Worm (Caenorhabditis elegans) whole organism, L4/young adult: ENCODE results near the gene ZC412.3.
A peak's percentile ranks its signal among the peaks of the same experiment; 100 is the strongest.
"Not testable (repeated sequence)": the region's sequence is repeated elsewhere in the genome, so short reads cannot be mapped to it uniquely, and the experiment has no call there.

Experiments
- W03F9.2 ChIP-seq: fragments of 150-350 bp; optimal IDR thresholded peaks from 2 replicates; lab custom pipeline; 2014; ENCODE audit warnings: missing biosample characterization, missing genetic modification characterization
- dao-5 ChIP-seq: sonication (generic microtip); optimal IDR thresholded peaks from 2 replicates; lab custom pipeline; 2016; ENCODE audit warnings: missing genotype, missing genetic modification characterization, moderate library complexity, missing compliant biosample characterization
- him-1 ChIP-seq: sonication (generic microtip); optimal IDR thresholded peaks from 2 replicates; lab custom pipeline; 2016; ENCODE audit warnings: missing genotype, missing genetic modification reagents, missing genetic modification characterization, missing compliant biosample characterization

ZC412.3 gene

DNA sequence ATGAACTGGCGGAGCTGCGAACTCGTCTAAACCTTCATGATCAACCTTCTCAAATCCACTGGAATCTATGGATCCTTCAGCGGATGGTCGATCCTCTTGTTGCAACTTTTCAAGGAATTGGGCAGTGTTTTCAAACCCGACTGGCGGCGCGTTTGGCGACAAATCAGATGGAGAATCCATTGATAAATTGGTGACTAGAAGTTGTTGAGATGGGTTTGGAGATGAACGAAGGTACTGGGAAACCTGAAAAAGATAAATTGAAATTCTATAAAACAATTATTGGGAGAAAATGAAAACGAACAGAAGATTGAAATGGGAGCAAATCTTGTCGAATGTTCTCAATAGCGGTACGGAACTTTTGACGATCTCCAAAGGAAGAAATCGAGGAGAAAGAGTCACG lies 33.2 kb downstream of the ZC412.3 start:
- TF ChIP-seq W03F9.2 (no peak), dao-5 (tag; lab: Kevin White, UChicago) (no peak), him-1 (tag; lab: Kevin White, UChicago) (no peak)

- no peak for TF ChIP-seq dao-5 (tag; lab: Kevin White, UChicago)
- no peak for TF ChIP-seq W03F9.2
- TF ChIP-seq him-1 (tag; lab: Kevin White, UChicago): no peak
Measured at ce11 chrV:14835075-14835991, 36.0 kb downstream of the ZC412.3 start.

- no peak for TF ChIP-seq W03F9.2
- TF ChIP-seq him-1 (tag; lab: Kevin White, UChicago): peak; percentile 4
Measured at ce11 chrV:14833219-14833618, 38.1 kb downstream of the ZC412.3 start.

DNA sequence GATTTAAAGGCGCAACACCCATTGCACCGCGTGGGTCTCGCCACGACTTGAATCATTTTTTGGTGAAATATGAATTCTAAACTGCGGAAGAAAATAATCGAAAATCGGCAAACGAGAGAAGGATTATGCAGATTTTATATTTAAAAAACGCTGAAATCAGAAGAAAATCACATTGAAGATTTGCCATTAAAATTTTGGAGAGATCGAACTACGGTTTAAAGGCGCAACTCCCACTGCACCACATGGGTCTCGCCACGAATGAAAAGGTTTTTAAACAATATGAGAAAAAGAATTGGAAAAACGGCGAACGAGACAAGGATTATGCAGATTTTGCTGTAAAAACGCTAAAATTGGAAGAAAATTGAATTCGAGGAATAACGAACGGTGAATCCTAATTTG lies 38.6 kb downstream of the ZC412.3 start:
- no peak for TF ChIP-seq dao-5 (tag; lab: Kevin White, UChicago)
- no peak for TF ChIP-seq W03F9.2
- no peak for TF ChIP-seq him-1 (tag; lab: Kevin White, UChicago)

DNA sequence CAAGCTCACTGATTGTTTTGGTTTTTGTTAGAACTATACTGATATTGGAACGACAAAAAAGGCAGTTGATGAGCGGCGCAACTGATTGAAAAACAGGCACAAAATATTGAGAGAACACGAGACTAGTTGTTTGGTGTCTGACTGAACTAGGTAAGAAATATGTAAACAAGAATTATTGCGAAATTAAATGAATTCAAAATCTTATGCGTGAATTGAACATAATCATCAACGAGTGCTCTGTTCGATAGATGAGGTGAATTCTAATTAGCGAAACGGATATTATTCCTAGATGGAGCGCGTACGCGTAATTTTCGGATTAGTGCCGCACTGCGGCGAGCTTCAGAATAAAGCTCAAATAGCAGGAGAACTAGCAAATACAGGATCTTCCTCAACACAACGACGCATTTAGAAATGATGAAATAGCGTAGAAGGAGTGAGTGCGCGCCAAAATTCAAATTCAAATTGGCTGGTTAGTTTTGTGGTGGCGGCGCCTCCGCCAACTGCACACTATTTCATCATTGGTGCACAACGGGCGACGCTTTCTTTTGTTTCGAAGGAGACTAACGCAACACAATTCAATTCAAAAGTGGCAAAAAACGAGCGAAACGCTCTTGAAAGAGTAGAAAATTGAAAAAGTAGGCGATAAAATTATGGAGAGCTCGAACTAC lies 39.1 kb downstream of the ZC412.3 start:
- TF ChIP-seq him-1 (tag; lab: Kevin White, UChicago) (no peak), dao-5 (tag; lab: Kevin White, UChicago) (no peak), W03F9.2 (no peak)

DNA sequence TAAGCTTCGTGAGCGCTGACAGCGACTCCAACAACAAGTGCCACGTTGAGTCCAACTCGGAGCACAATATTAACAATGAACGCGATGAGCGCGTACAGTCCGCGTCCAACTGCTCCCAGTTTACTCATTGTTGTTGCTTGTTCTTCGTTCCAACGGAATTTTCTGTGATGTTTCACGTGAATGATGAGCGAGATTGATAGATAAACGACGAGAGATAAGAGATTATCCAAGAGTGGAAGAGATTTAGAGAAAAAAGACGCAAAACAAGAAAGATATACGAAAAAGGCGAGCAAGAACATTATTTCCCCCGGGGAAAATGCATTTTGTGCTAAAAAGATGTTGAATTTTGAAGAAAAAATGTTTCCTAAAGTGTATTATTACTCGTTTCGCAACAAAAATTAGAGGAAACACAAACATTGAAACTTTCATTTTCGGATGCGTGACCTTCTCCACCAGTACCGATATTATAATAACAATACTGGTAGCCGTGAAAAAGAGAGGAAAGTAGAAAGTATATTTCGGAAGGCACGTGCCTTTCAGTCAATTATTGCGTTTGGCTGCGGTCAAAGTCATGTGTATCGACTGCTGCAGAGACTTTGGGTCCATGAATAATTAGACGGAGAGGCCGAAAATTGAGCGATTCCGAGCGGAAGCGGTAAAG lies 39.8 kb downstream of the ZC412.3 start:
- TF ChIP-seq dao-5 (tag; lab: Kevin White, UChicago): no peak
- no peak for TF ChIP-seq W03F9.2
- TF ChIP-seq him-1 (tag; lab: Kevin White, UChicago): no peak

DNA sequence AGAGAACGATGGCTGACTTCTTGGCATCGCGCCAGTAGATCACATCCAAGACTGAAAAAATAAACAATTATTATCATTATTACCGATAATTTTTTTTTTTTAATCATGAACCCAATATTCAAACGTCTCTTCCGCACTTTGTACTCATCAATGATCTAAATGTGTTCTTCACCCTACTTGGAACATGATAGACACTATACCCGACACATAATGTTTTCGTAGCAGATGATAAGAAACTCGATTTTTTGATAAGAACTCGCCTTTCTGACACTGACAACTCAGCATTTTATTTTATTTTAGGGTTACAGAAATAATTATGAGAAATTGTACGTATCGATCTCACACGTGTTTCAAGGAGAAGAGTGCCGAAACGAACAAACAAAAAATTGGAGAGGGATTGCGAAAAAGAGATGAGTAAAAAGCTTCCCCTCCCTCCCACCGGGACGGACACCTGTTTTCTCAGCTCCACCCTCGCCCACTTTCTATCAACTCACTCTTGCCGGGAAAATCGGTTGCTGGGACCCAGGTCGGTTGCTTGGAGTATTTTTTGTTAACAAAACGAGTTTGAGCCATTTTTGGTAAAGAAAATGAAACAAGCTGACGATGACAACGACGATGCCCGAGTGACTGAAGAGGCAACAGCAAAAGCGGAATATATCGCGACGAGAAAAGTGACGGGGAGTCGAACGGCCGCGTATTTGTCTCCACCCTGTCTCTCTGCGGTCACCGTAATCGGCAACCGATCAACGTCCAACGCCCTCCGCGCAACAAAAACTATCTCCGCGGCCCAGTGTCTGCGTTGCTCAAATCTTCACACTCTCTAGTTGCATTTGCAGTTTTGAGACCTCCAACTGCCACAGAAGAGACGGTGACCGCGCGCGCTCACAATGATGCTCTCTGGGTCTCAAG lies 40.8 kb downstream of the ZC412.3 start:
- TF ChIP-seq him-1 (tag; lab: Kevin White, UChicago) (no peak), dao-5 (tag; lab: Kevin White, UChicago) (no peak), W03F9.2 (no peak)

DNA sequence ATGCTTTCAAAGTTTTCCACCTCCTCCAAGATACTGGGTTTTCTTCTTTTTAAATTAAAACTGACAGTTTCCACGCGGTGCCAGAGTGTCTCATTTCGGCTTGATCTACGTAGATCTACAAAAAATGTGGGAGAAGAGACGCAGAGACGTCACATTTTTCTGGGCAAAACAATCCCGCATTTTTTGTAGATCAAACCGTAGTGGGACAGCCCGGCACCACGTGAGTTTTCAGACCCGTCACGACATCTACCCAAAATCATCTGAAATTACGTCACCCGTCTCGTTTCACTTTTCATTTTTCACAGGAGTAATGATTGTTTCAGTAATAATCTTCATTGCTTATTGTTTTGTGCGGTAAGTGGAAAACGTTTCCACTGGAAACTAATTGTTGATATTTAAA lies 42.9 kb downstream of the ZC412.3 start:
- TF ChIP-seq him-1 (tag; lab: Kevin White, UChicago): no peak
- TF ChIP-seq dao-5 (tag; lab: Kevin White, UChicago): no peak
- TF ChIP-seq W03F9.2: no peak

DNA sequence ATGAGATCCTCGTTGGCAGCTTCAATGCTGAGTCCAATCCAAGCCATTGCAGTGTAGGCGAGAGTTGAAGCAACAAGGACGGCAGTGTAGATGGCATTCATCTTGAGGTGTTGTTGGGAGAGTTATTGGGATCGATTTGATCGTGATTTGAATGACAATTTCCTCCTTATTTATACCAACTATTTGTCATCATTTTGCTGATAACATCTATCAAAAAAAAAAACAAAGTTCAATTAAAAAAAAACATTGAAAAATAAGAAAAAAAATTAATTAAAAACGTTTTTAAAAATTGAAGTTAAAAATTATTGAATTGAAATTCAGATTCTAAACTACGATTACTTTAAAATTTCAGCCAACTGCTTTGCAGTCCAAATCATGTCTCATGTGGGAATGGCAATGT lies 44.4 kb downstream of the ZC412.3 start, which contains the start of gene nspa-8:
nspa-8 (minus strand) TSS at position 101 of the 400 bp plus-strand sequence.
- TF ChIP-seq W03F9.2; dao-5 (tag; lab: Kevin White, UChicago); him-1 (tag; lab: Kevin White, UChicago): not testable (repeated sequence)

DNA sequence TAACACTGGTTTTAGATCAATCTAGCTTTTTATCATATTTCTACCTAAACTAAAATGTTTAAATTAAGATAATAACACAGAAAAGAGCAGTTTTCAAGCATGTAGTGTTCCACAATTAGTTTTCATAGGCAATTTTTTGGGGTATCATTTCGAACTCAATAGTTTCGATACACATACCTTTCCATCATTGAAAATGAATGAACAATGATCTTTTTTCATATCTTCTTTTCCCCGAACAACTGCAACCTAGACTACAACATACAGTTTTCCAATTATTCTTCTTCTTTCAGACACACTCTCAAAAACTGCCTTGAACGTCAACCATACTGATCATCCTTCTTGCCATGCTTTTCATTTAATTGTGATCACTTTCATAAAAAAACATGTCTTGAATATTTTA lies 47.2 kb downstream of the ZC412.3 start, which contains the start of gene W06A7.4:
W06A7.4 (plus strand) TSS at position 301 of the 400 bp plus-strand sequence.
- TF ChIP-seq dao-5 (tag; lab: Kevin White, UChicago): no peak
- TF ChIP-seq W03F9.2: no peak
- TF ChIP-seq him-1 (tag; lab: Kevin White, UChicago): no peak

- no peak for TF ChIP-seq W03F9.2
- no peak for TF ChIP-seq him-1 (tag; lab: Kevin White, UChicago)
- no peak for TF ChIP-seq dao-5 (tag; lab: Kevin White, UChicago)
Measured at ce11 chrV:14821553-14821952, 49.8 kb downstream of the ZC412.3 start, which contains the start of gene W06A7.2. Gene W06A7.2 (plus strand): TSS chrV:14821853.

ce11 chrV:14820314-14820713 lies 51.0 kb downstream of the ZC412.3 start:
- TF ChIP-seq W03F9.2 (no peak), dao-5 (tag; lab: Kevin White, UChicago) (no peak), him-1 (tag; lab: Kevin White, UChicago) (no peak)
